Fruit fly (Drosophila melanogaster) whole organism, embryonic: ENCODE measurements around the gene vers.

Experiments
- Aef1 ChIP-seq: fragments of 200-800 bp; sonication (Bioruptor generic); IDR thresholded peaks from 3 replicates; pipeline ENCODE4 v1.3.6; 2022; ENCODE audit warnings: missing biosample characterization, missing genetic modification characterization
- Asciz ChIP-seq: fragments of 200-800 bp; sonication (Bioruptor generic); optimal IDR thresholded peaks from 2 replicates; lab custom pipeline; 2017; ENCODE audit warnings: missing biosample characterization, mild to moderate bottlenecking, missing genetic modification characterization, missing genetic modification reagents
- Atf3 ChIP-seq: fragments of 200-800 bp; sonication (Bioruptor generic); optimal IDR thresholded peaks from 3 replicates; lab custom pipeline; 2016; ENCODE audit warnings: missing biosample characterization, missing genetic modification characterization
- Awh ChIP-seq: fragments of 200-800 bp; sonication (Bioruptor generic); IDR thresholded peaks from 2 replicates; pipeline ENCODE4, ENCODE4 v1.3.6; 2022; ENCODE audit warnings: missing biosample characterization, missing genetic modification characterization
- B-H2 ChIP-seq: fragments of 200-800 bp; sonication (Bioruptor generic); optimal IDR thresholded peaks from 2 replicates; lab custom pipeline; 2018; ENCODE audit warnings: missing biosample characterization, mild to moderate bottlenecking, missing genetic modification characterization
- CG11093 ChIP-seq: fragments of 200-800 bp; sonication (Bioruptor generic); IDR thresholded peaks from 3 replicates; pipeline ENCODE4 v1.3.6; 2022; ENCODE audit warnings: missing biosample characterization, missing genetic modification characterization
- CG1233 ChIP-seq: fragments of 200-800 bp; sonication (Bioruptor generic); optimal IDR thresholded peaks from 4 replicates; lab custom pipeline; 2018; ENCODE audit warnings: missing biosample characterization, mild to moderate bottlenecking, missing genetic modification characterization
- CG16815 ChIP-seq: fragments of 200-800 bp; sonication (Bioruptor generic); optimal IDR thresholded peaks from 3 replicates; lab custom pipeline; 2017; ENCODE audit warnings: missing biosample characterization, mild to moderate bottlenecking, missing genetic modification characterization
- CG17385 ChIP-seq: fragments of 200-800 bp; sonication (Bioruptor generic); optimal IDR thresholded peaks from 3 replicates; lab custom pipeline; 2018; ENCODE audit warnings: missing biosample characterization, mild to moderate bottlenecking, missing genetic modification characterization
- CG17612 ChIP-seq: fragments of 200-800 bp; sonication (Bioruptor generic); IDR thresholded peaks from 2 replicates; pipeline ENCODE4 v1.3.6; 2022; ENCODE audit warnings: missing biosample characterization, missing genetic modification characterization
- CG18476 ChIP-seq: fragments of 200-800 bp; sonication (Bioruptor generic); optimal IDR thresholded peaks from 2 replicates; lab custom pipeline; 2016; ENCODE audit warnings: missing biosample characterization, mild to moderate bottlenecking, missing genetic modification characterization
- CG2120 ChIP-seq: fragments of 200-800 bp; sonication (Bioruptor generic); optimal IDR thresholded peaks from 3 replicates; lab custom pipeline; 2016; ENCODE audit warnings: missing biosample characterization, missing genetic modification characterization
- CG2889 ChIP-seq: fragments of 200-800 bp; sonication (Bioruptor generic); IDR thresholded peaks from 3 replicates; pipeline ENCODE4 v1.3.6; 2022; ENCODE audit warnings: missing biosample characterization, missing genetic modification characterization
- CG31365 ChIP-seq: fragments of 200-800 bp; sonication (Bioruptor generic); optimal IDR thresholded peaks from 2 replicates; lab custom pipeline; 2018; ENCODE audit warnings: missing biosample characterization, mild to moderate bottlenecking, missing genetic modification characterization
- CG4328 ChIP-seq: fragments of 200-800 bp; sonication (Bioruptor generic); optimal IDR thresholded peaks from 3 replicates; lab custom pipeline; 2017; ENCODE audit warnings: missing biosample characterization, missing genetic modification reagents, missing genetic modification characterization
- CG6272 ChIP-seq: fragments of 200-800 bp; sonication (Bioruptor generic); IDR thresholded peaks from 2 replicates; pipeline ENCODE4 v1.3.6; 2022; ENCODE audit warnings: missing biosample characterization, missing genetic modification characterization
- CG6854 ChIP-seq: fragments of 200-800 bp; sonication (Bioruptor generic); optimal IDR thresholded peaks from 3 replicates; lab custom pipeline; 2017; ENCODE audit warnings: missing biosample characterization, mild to moderate bottlenecking, missing genetic modification characterization
- CG7556 ChIP-seq: fragments of 200-800 bp; sonication (Bioruptor generic); optimal IDR thresholded peaks from 2 replicates; lab custom pipeline; 2017; ENCODE audit warnings: missing biosample characterization, mild to moderate bottlenecking, missing genetic modification characterization
- CG8089 ChIP-seq: fragments of 200-800 bp; sonication (Bioruptor generic); optimal IDR thresholded peaks from 3 replicates; lab custom pipeline; 2016; ENCODE audit warnings: missing biosample characterization, missing genetic modification characterization
- D19B ChIP-seq: fragments of 200-800 bp; sonication (Bioruptor generic); optimal IDR thresholded peaks from 2 replicates; lab custom pipeline; 2017; ENCODE audit warnings: missing biosample characterization, mild to moderate bottlenecking, missing genetic modification characterization
- Dbx ChIP-seq: fragments of 200-800 bp; sonication (Bioruptor generic); IDR thresholded peaks from 3 replicates; pipeline ENCODE4 v1.3.6; 2022; ENCODE audit warnings: missing biosample characterization, missing genetic modification characterization
- Doc2 ChIP-seq: fragments of 200-800 bp; sonication (Bioruptor generic); IDR thresholded peaks from 2 replicates; pipeline ENCODE4 v1.3.6; 2022; ENCODE audit warnings: missing biosample characterization, missing genetic modification characterization
- E2f1 ChIP-seq: fragments of 200-800 bp; sonication (Bioruptor generic); IDR thresholded peaks from 2 replicates; pipeline ENCODE4 v1.3.6; 2022; ENCODE audit warnings: missing biosample characterization, missing genetic modification characterization
- Elba2 ChIP-seq: fragments of 200-800 bp; sonication (Bioruptor generic); optimal IDR thresholded peaks from 3 replicates; lab custom pipeline; 2016; ENCODE audit warnings: missing biosample characterization, missing genetic modification characterization
- Fer2 ChIP-seq: fragments of 200-800 bp; sonication (Bioruptor generic); optimal IDR thresholded peaks from 2 replicates; lab custom pipeline; 2018; ENCODE audit warnings: missing biosample characterization, mild to moderate bottlenecking, missing genetic modification characterization, moderate library complexity
- Fer3 ChIP-seq: fragments of 200-800 bp; sonication (Bioruptor generic); optimal IDR thresholded peaks from 2 replicates; lab custom pipeline; 2018; ENCODE audit warnings: missing biosample characterization, mild to moderate bottlenecking, missing genetic modification characterization, moderate library complexity
- H15 ChIP-seq: fragments of 200-800 bp; sonication (Bioruptor generic); IDR thresholded peaks from 3 replicates; pipeline ENCODE4 v1.3.6; 2022; ENCODE audit warnings: missing biosample characterization, missing genetic modification characterization
- HmgD ChIP-seq: fragments of 200-800 bp; sonication (Bioruptor generic); optimal IDR thresholded peaks from 3 replicates; lab custom pipeline; 2016; ENCODE audit warnings: missing biosample characterization, missing genetic modification characterization
- Kr ChIP-seq: fragments of 200-800 bp; sonication (Bioruptor generic); optimal IDR thresholded peaks from 2 replicates; lab custom pipeline; 2017; ENCODE audit warnings: missing biosample characterization, mild to moderate bottlenecking, missing genetic modification characterization
- NFAT ChIP-seq: fragments of 200-800 bp; sonication (Bioruptor generic); IDR thresholded peaks from 2 replicates; pipeline ENCODE4 v1.3.6; 2022; ENCODE audit warnings: missing biosample characterization, missing genetic modification characterization
- PHDP ChIP-seq: fragments of 200-800 bp; sonication (Bioruptor generic); optimal IDR thresholded peaks from 3 replicates; lab custom pipeline; 2018; ENCODE audit warnings: missing biosample characterization, mild to moderate bottlenecking, missing genetic modification characterization, moderate library complexity
- Side ChIP-seq: fragments of 200-800 bp; sonication (Bioruptor generic); optimal IDR thresholded peaks from 2 replicates; lab custom pipeline; 2016; ENCODE audit warnings: missing biosample characterization, missing genetic modification characterization
- Trl ChIP-seq, 3 experiments: fragments of >200 bp in 2 of 3; fragments of 200-800 bp in 1 of 3; sonication (Bioruptor generic) in 1 of 3; optimal IDR thresholded peaks; 2 replicates in 1 of 3; 3 replicates in 2 of 3; lab custom pipeline; 2016 to 2017; ENCODE audit warnings: missing biosample characterization in 1 of 3, missing genetic modification characterization in 1 of 3
- ap ChIP-seq: fragments of 200-800 bp; sonication (Bioruptor generic); IDR thresholded peaks from 2 replicates; pipeline ENCODE4 v1.3.6; 2022; ENCODE audit warnings: missing biosample characterization, missing genetic modification characterization
- ase ChIP-seq: fragments of 200-800 bp; sonication (Bioruptor generic); IDR thresholded peaks from 3 replicates; pipeline ENCODE4 v1.3.6; 2022; ENCODE audit warnings: missing biosample characterization, missing genetic modification characterization
- bab2 ChIP-seq: fragments of 200-800 bp; sonication (Bioruptor generic); optimal IDR thresholded peaks from 2 replicates; lab custom pipeline; 2016; ENCODE audit warnings: missing biosample characterization, missing genetic modification characterization
- bsh ChIP-seq, 2 experiments: fragments of 200-800 bp; sonication (Bioruptor generic); optimal IDR thresholded peaks; 2 replicates each; lab custom pipeline; 2017 to 2018; ENCODE audit warnings: mild to moderate bottlenecking in 2 of 2, missing biosample characterization in 2 of 2, missing genetic modification characterization in 2 of 2, moderate library complexity in 1 of 2
- btn ChIP-seq: fragments of 200-800 bp; sonication (Bioruptor generic); optimal IDR thresholded peaks from 2 replicates; lab custom pipeline; 2016; ENCODE audit warnings: missing biosample characterization, missing genetic modification characterization
- cad ChIP-seq: fragments of >200 bp; optimal IDR thresholded peaks from 2 replicates; lab custom pipeline; 2017; ENCODE audit warnings: missing biosample characterization, missing genetic modification characterization
- chn ChIP-seq: fragments of 200-800 bp; sonication (Bioruptor generic); optimal IDR thresholded peaks from 2 replicates; lab custom pipeline; 2016; ENCODE audit warnings: missing biosample characterization, missing genetic modification characterization
- dmrt11E ChIP-seq: fragments of 200-800 bp; sonication (Bioruptor generic); optimal IDR thresholded peaks from 3 replicates; lab custom pipeline; 2018; ENCODE audit warnings: missing biosample characterization, mild to moderate bottlenecking, missing genetic modification characterization, moderate library complexity
- hth ChIP-seq: fragments of >200 bp; optimal IDR thresholded peaks from 2 replicates; lab custom pipeline; 2017; ENCODE audit warnings: inconsistent platforms
- pros ChIP-seq: fragments of 200-800 bp; sonication (Bioruptor generic); optimal IDR thresholded peaks from 3 replicates; lab custom pipeline; 2019; ENCODE audit warnings: missing biosample characterization, mild to moderate bottlenecking, missing genetic modification characterization, moderate library complexity
- ranshi ChIP-seq: fragments of 200-800 bp; sonication (Bioruptor generic); IDR thresholded peaks from 2 replicates; pipeline ENCODE4 v1.3.6; 2022; ENCODE audit warnings: missing biosample characterization, missing genetic modification characterization
- ro ChIP-seq: fragments of 200-800 bp; sonication (Bioruptor generic); IDR thresholded peaks from 2 replicates; pipeline ENCODE4 v1.3.6; 2022; ENCODE audit warnings: missing biosample characterization, missing genetic modification characterization
- slou ChIP-seq: fragments of 200-800 bp; sonication (Bioruptor generic); optimal IDR thresholded peaks from 3 replicates; lab custom pipeline; 2016; ENCODE audit warnings: missing biosample characterization, missing genetic modification characterization
- sna ChIP-seq: fragments of 200-800 bp; sonication (Bioruptor generic); IDR thresholded peaks from 2 replicates; pipeline ENCODE4 v1.3.6; 2022; ENCODE audit warnings: missing biosample characterization, missing genetic modification characterization; ENCODE audit not compliant: partially characterized antibody
- stc ChIP-seq: fragments of 200-800 bp; sonication (Bioruptor generic); IDR thresholded peaks from 2 replicates; pipeline ENCODE4 v1.3.6; 2022; ENCODE audit warnings: missing biosample characterization, missing genetic modification characterization
- tgo ChIP-seq: fragments of 200-800 bp; sonication (Bioruptor generic); IDR thresholded peaks from 3 replicates; pipeline ENCODE4 v1.3.6; 2022; ENCODE audit warnings: missing biosample characterization, missing genetic modification characterization
- vnd ChIP-seq: fragments of 200-800 bp; sonication (Bioruptor generic); IDR thresholded peaks from 3 replicates; pipeline ENCODE4 v1.3.6; 2022; ENCODE audit warnings: missing biosample characterization, missing genetic modification characterization; ENCODE audit not compliant: partially characterized antibody
- zen ChIP-seq: fragments of 200-800 bp; sonication (Bioruptor generic); optimal IDR thresholded peaks from 3 replicates; lab custom pipeline; 2018; ENCODE audit warnings: missing biosample characterization, mild to moderate bottlenecking, missing genetic modification characterization, moderate library complexity

vers gene

dm6 chr3L:12139232-12139698 lies 23.4 kb downstream of the vers start (continued):
- peak; percentile 52 for TF ChIP-seq CG17385 (GFP tag; lab: Kevin White, UChicago)
- TF ChIP-seq Side (GFP tag; lab: Kevin White, UChicago): peak; percentile 49
- no peak for TF ChIP-seq NFAT (GFP tag; lab: Robert Waterston, UW)
- TF ChIP-seq CG1233 (GFP tag; lab: Kevin White, UChicago): peak; percentile 9
- TF ChIP-seq hth (lab: Kevin White, UChicago): no peak
- no peak for TF ChIP-seq H15 (GFP tag; lab: Robert Waterston, UW)
- TF ChIP-seq pros: no peak
- peak in 1 of 2 experiments; percentile 36 for TF ChIP-seq bsh (GFP tag; optimal IDR thresholded peaks at IDR 0.05; lab: Kevin White, UChicago)
- peak; percentile 13 for TF ChIP-seq CG16815 (GFP tag; lab: Kevin White, UChicago)
- peak; percentile 43 for TF ChIP-seq CG7556 (GFP tag; lab: Kevin White, UChicago)
- no peak for TF ChIP-seq ase (GFP tag; lab: Robert Waterston, UW)
- peak; percentile 15 for TF ChIP-seq CG4328 (GFP tag; lab: Kevin White, UChicago)
- TF ChIP-seq CG17612 (GFP tag; lab: Robert Waterston, UW): no peak
- peak; percentile 46 for TF ChIP-seq chn
- TF ChIP-seq Doc2: no peak
- no peak for TF ChIP-seq CG2889 (GFP tag; lab: Robert Waterston, UW)
- TF ChIP-seq dmrt11E (tag; lab: Kevin White, UChicago): no peak
- TF ChIP-seq Dbx: no peak
- 0 out of 2 replicates have a peak, but pooled peaks have one; percentile 4 for TF ChIP-seq ap (GFP tag; lab: Robert Waterston, UW)
- TF ChIP-seq Aef1 (GFP tag; lab: Robert Waterston, UW): no peak
- peak; percentile 56 for TF ChIP-seq bab2 (GFP tag; lab: Kevin White, UChicago)
- no peak for TF ChIP-seq btn
- peak; percentile 14; the same call in 1 of the 2 replicates for TF ChIP-seq stc (GFP tag; lab: Robert Waterston, UW)
- TF ChIP-seq B-H2 (GFP tag; lab: Kevin White, UChicago): no peak
- peak; percentile 50; the same call in 2 of the 3 replicates for TF ChIP-seq tgo (GFP tag; lab: Robert Waterston, UW)
- TF ChIP-seq CG6272 (GFP tag; lab: Robert Waterston, UW): 0 out of 2 replicates have a peak, but pooled peaks have one; percentile 36
- TF ChIP-seq CG31365: no peak
- TF ChIP-seq CG11093 (GFP tag; lab: Robert Waterston, UW): 0 out of 3 replicates have a peak, but pooled peaks have one; percentile 22
- TF ChIP-seq Fer2 (tag; lab: Kevin White, UChicago): no peak
- peak; percentile 71 for TF ChIP-seq CG2120 (GFP tag; lab: Kevin White, UChicago)
- TF ChIP-seq zen (tag; lab: Kevin White, UChicago): no peak
- TF ChIP-seq cad: no peak
- peak; percentile 8 for TF ChIP-seq CG8089 (GFP tag; lab: Kevin White, UChicago)
- TF ChIP-seq vnd (GFP tag; lab: Robert Waterston, UW): no peak
- TF ChIP-seq Elba2 (GFP tag; lab: Kevin White, UChicago): no peak
- TF ChIP-seq Trl (optimal IDR thresholded peaks at IDR 0.05; lab: Kevin White, UChicago): no peak
- peak; percentile 62 for TF ChIP-seq Trl (GFP tag; optimal IDR thresholded peaks at IDR 0.05; lab: Kevin White, UChicago)
- no peak for TF ChIP-seq sna
- TF ChIP-seq D19B (GFP tag; lab: Kevin White, UChicago): peak; percentile 39
- TF ChIP-seq ro: 0 out of 2 replicates have a peak, but pooled peaks have one; percentile 13
- peak; percentile 55 for TF ChIP-seq PHDP (tag; lab: Kevin White, UChicago)
- peak; percentile 50 for TF ChIP-seq Fer3 (tag; lab: Kevin White, UChicago)
- TF ChIP-seq CG6854: peak; percentile 34
- no peak for TF ChIP-seq HmgD (GFP tag; lab: Kevin White, UChicago)
- TF ChIP-seq CG18476 (GFP tag; lab: Kevin White, UChicago): no peak
- TF ChIP-seq Kr (GFP tag; lab: Kevin White, UChicago): no peak
- peak; percentile 48; the same call in 1 of the 2 replicates for TF ChIP-seq Awh (GFP tag; lab: Robert Waterston, UW)
- TF ChIP-seq E2f1: no peak; the same call in 1 of the 2 replicates
- no peak for TF ChIP-seq slou (GFP tag; lab: Kevin White, UChicago)
- no peak for TF ChIP-seq ranshi (GFP tag; lab: Robert Waterston, UW)
- peak; percentile 19 for TF ChIP-seq Asciz
- TF ChIP-seq Atf3 (GFP tag; lab: Kevin White, UChicago): no peak
